Worm (Caenorhabditis elegans): Measurements from ENCODE around the gene smoc-1.

Gene smoc-1

ce11 chrV:11777846-11778245 is 20.4 kb downstream of the smoc-1 start (continued):
- TF ChIP-seq attf-3 (GFP tag; conservative IDR thresholded peaks at IDR 0.05), result no peak
- no peak for TF ChIP-seq attf-5 (GFP tag; optimal IDR thresholded peaks at IDR 0.05)
- TF ChIP-seq F39B2.1 (GFP tag; IDR thresholded peaks at IDR 0.05), result no peak
- no peak for TF ChIP-seq F33H1.4 (GFP tag; IDR thresholded peaks at IDR 0.05)
- no peak for TF ChIP-seq him-1 (tag; optimal IDR thresholded peaks at IDR 0.05)

ce11 chrV:11779310-11779709 is 21.9 kb downstream of the smoc-1 start:
- TF ChIP-seq Y79H2A.3 (GFP tag; conservative IDR thresholded peaks at IDR 0.05), result no peak
- no peak for TF ChIP-seq sptf-2 (GFP tag; optimal IDR thresholded peaks at IDR 0.05)
- TF ChIP-seq zim-3 (tag; optimal IDR thresholded peaks at IDR 0.05), result no peak
- TF ChIP-seq egrh-3 (GFP tag; IDR thresholded peaks at IDR 0.05), result no peak
- TF ChIP-seq ceh-91 (GFP tag; IDR thresholded peaks at IDR 0.05), result no peak
- no peak for TF ChIP-seq lir-1 (GFP tag; conservative IDR thresholded peaks at IDR 0.05)
- TF ChIP-seq madf-6 (GFP tag; IDR thresholded peaks at IDR 0.05), result no peak

- TF ChIP-seq akir-1 (GFP tag; optimal IDR thresholded peaks at IDR 0.05), result no peak
Measured at ce11 chrV:11779810-11780209, 22.4 kb downstream of the smoc-1 start.

ce11 chrV:11782809-11783440 is 25.5 kb downstream of the smoc-1 start, which contains the start of gene F55A11.11:
Gene F55A11.11 (plus strand): TSS chrV:11783149.
- TF ChIP-seq aptf-3 (GFP tag; IDR thresholded peaks at IDR 0.05) (peak; percentile 94), F39B2.1 (GFP tag; IDR thresholded peaks at IDR 0.05) (no peak), D2030.7 (GFP tag; IDR thresholded peaks at IDR 0.05) (peak; percentile 83), pbrm-1 (GFP tag; IDR thresholded peaks at IDR 0.05) (peak; percentile 88), tbx-9 (tag; optimal IDR thresholded peaks at IDR 0.05; ENCODE audit: borderline replicate concordance) (peak; percentile 52), ztf-6 (GFP tag; IDR thresholded peaks at IDR 0.05) (peak; percentile 84; the same call in 1 of the 2 replicates), xnd-1 (tag; optimal IDR thresholded peaks at IDR 0.05) (peak; percentile 33), ZK185.1 (tag; optimal IDR thresholded peaks at IDR 0.05; ENCODE audit: poor library complexity, severe bottlenecking) (peak; percentile 91), Y56A3A.18 (GFP tag; IDR thresholded peaks at IDR 0.05) (peak; percentile 89), sea-2 (GFP tag; IDR thresholded peaks at IDR 0.05) (peak; percentile 74; the same call in 1 of the 2 replicates), athp-1 (tag; optimal IDR thresholded peaks at IDR 0.05) (peak; percentile 94), ceh-27 (GFP tag; optimal IDR thresholded peaks at IDR 0.05) (peak; percentile 91), Y53F4B.3 (GFP tag; IDR thresholded peaks at IDR 0.05) (peak; percentile 89), tlf-1 (GFP tag; optimal IDR thresholded peaks at IDR 0.05) (peak; percentile 49), ztf-25 (GFP tag; IDR thresholded peaks at IDR 0.05) (peak; percentile 87), attf-6 (GFP tag; IDR thresholded peaks at IDR 0.05) (peak; percentile 77), tbp1 (GFP tag; optimal IDR thresholded peaks at IDR 0.05) (peak; percentile 100), atf-7 (tag; optimal IDR thresholded peaks at IDR 0.05) (peak; percentile 77), lir-1 (GFP tag; conservative IDR thresholded peaks at IDR 0.05) (peak; percentile 61), let-526 (GFP tag; IDR thresholded peaks at IDR 0.05) (peak; percentile 90), nfyb-1 (GFP tag; IDR thresholded peaks at IDR 0.05) (peak; percentile 96), madf-8 (GFP tag; conservative IDR thresholded peaks at IDR 0.05) (peak; percentile 37; the same call in 1 of the 2 replicates), dpl-1 (GFP tag; optimal IDR thresholded peaks at IDR 0.05) (no peak), akir-1 (GFP tag; optimal IDR thresholded peaks at IDR 0.05) (peak; percentile 86), F22D6.2 (tag; optimal IDR thresholded peaks at IDR 0.05) (peak; percentile 63), ets-4 (GFP tag; optimal IDR thresholded peaks at IDR 0.05) (peak; percentile 82), sdz-38 (tag; optimal IDR thresholded peaks at IDR 0.05) (no peak), T07F8.4 (tag; optimal IDR thresholded peaks at IDR 0.05) (peak; percentile 83), F49E8.2 (tag; optimal IDR thresholded peaks at IDR 0.05; ENCODE audit: insufficient read depth) (peak; percentile 84), fkh-3 (tag; optimal IDR thresholded peaks at IDR 0.05) (peak; percentile 94), egl-18 (GFP tag; IDR thresholded peaks at IDR 0.05) (peak; percentile 85; the same call in 1 of the 2 replicates), Y79H2A.3 (GFP tag; conservative IDR thresholded peaks at IDR 0.05) (peak; percentile 47; the same call in 1 of the 2 replicates), him-1 (tag; optimal IDR thresholded peaks at IDR 0.05) (peak; percentile 97), aptf-2 (GFP tag; conservative IDR thresholded peaks at IDR 0.05) (0 out of 2 replicates have a peak, but pooled peaks have one; percentile 7)
